Worm (Caenorhabditis elegans): Measurements from ENCODE around the gene zig-8.
A peak's percentile ranks its signal among the peaks of the same experiment; 100 is the strongest.

- no peak for TF ChIP-seq nhr-237 (tag; optimal IDR thresholded peaks at IDR 0.05)
- TF ChIP-seq unc-55 (GFP tag; optimal IDR thresholded peaks at IDR 0.05), result peak; percentile 35
- no peak for TF ChIP-seq zag-1 (tag; optimal IDR thresholded peaks at IDR 0.05)
These were observed 32.1 kb downstream of the zig-8 start for ce11 chrIII:13151765-13152164.

Measured in whole organism, L2 larva.